Worm (Caenorhabditis elegans) whole organism, L1 larva: Measurements from ENCODE around the gene cyc-2.2.

ENCODE experiments used
- C04F5.9 ChIP-seq: sonication (generic microtip); optimal IDR thresholded peaks from 2 replicates; lab custom pipeline; 2016; ENCODE audit warnings: missing genetic modification characterization, missing compliant biosample characterization
- C16A3.4 ChIP-seq: fragments of 150-350 bp; optimal IDR thresholded peaks from 2 replicates; lab custom pipeline; 2014; ENCODE audit warnings: missing biosample characterization, missing genetic modification characterization
- C34B4.2 ChIP-seq: sonication (generic microtip); optimal IDR thresholded peaks from 2 replicates; lab custom pipeline; 2017; ENCODE audit warnings: mild to moderate bottlenecking, missing genetic modification characterization, missing compliant biosample characterization
- alr-1 ChIP-seq: fragments of 200-800 bp; sonication (Bioruptor generic); optimal IDR thresholded peaks from 2 replicates; lab custom pipeline; 2018; ENCODE audit warnings: borderline replicate concordance, mild to moderate bottlenecking, missing genetic modification characterization, missing compliant biosample characterization
- aly-2 ChIP-seq: fragments of 150-350 bp; optimal IDR thresholded peaks from 2 replicates; lab custom pipeline; 2014; ENCODE audit warnings: missing biosample characterization, missing genetic modification characterization
- ama-1 ChIP-seq: fragments of 150-350 bp; optimal IDR thresholded peaks from 2 replicates; lab custom pipeline; 2014
- ceh-8 ChIP-seq: fragments of 200-800 bp; sonication (Bioruptor generic); optimal IDR thresholded peaks from 2 replicates; lab custom pipeline; 2018; ENCODE audit warnings: mild to moderate bottlenecking, missing genetic modification characterization, moderate library complexity, missing compliant biosample characterization
- ceh-88 ChIP-seq: fragments of 200-800 bp; sonication (Bioruptor generic); IDR thresholded peaks from 2 replicates; pipeline ENCODE4 v1.3.6; 2022; ENCODE audit warnings: missing genetic modification characterization, missing compliant biosample characterization
- ceh-90 ChIP-seq: sonication (generic microtip); optimal IDR thresholded peaks from 2 replicates; lab custom pipeline; 2016; ENCODE audit warnings: missing genetic modification characterization, missing compliant biosample characterization
- ces-1 ChIP-seq: fragments of 150-350 bp; optimal IDR thresholded peaks from 2 replicates; lab custom pipeline; 2014; ENCODE audit warnings: missing biosample characterization, missing genetic modification reagents, missing genetic modification characterization
- dsc-1 ChIP-seq: sonication (generic microtip); optimal IDR thresholded peaks from 2 replicates; lab custom pipeline; 2016; ENCODE audit warnings: mild to moderate bottlenecking, missing genetic modification characterization, missing compliant biosample characterization
- efl-1 ChIP-seq, 4 experiments: fragments of 150-350 bp; optimal IDR thresholded peaks in 3 of 4; peaks in 1 of 4; 1 replicate in 1 of 4; 2 replicates in 3 of 4; lab custom pipeline; 2014; ENCODE audit warnings: missing biosample characterization in 2 of 4, missing genetic modification characterization in 2 of 4, missing genetic modification reagents in 2 of 4
- egl-13 ChIP-seq: sonication (generic microtip); optimal IDR thresholded peaks from 2 replicates; lab custom pipeline; 2016; ENCODE audit warnings: missing genotype, missing genetic modification reagents, missing genetic modification characterization, missing compliant biosample characterization
- elt-2 ChIP-seq: sonication (generic microtip); optimal IDR thresholded peaks from 2 replicates; lab custom pipeline; 2016; ENCODE audit warnings: missing genetic modification characterization, mild to moderate bottlenecking, inconsistent platforms, missing compliant biosample characterization, missing genetic modification reagents
- elt-3 ChIP-seq, 6 experiments: fragments of 150-350 bp in 1 of 6; sonication (generic microtip); optimal IDR thresholded peaks; 2 replicates each; lab custom pipeline; 2017 to 2018; ENCODE audit warnings: missing biosample characterization in 6 of 6, missing genetic modification characterization in 6 of 6, inconsistent platforms in 1 of 6
- ets-5 ChIP-seq: fragments of 200-800 bp; sonication (Bioruptor generic); IDR thresholded peaks from 2 replicates; pipeline ENCODE4 v1.3.6; 2022; ENCODE audit warnings: missing genetic modification characterization, missing compliant biosample characterization
- fkh-10 ChIP-seq: sonication (generic microtip); optimal IDR thresholded peaks from 2 replicates; lab custom pipeline; 2017; ENCODE audit warnings: missing biosample characterization, missing genetic modification reagents, missing genetic modification characterization
- fkh-4 ChIP-seq: sonication (generic microtip); optimal IDR thresholded peaks from 2 replicates; lab custom pipeline; 2016; ENCODE audit warnings: missing compliant biosample characterization, missing genetic modification characterization, borderline replicate concordance
- fkh-8 ChIP-seq: sonication (generic microtip); optimal IDR thresholded peaks from 2 replicates; lab custom pipeline; 2016; ENCODE audit warnings: mild to moderate bottlenecking, missing genetic modification characterization, missing compliant biosample characterization
- fos-1 ChIP-seq: fragments of 150-350 bp; optimal IDR thresholded peaks from 2 replicates; lab custom pipeline; 2014; ENCODE audit warnings: missing biosample characterization, missing genetic modification characterization
- hlh-17 ChIP-seq: fragments of 200-800 bp; sonication (Bioruptor generic); optimal IDR thresholded peaks from 2 replicates; lab custom pipeline; 2018; ENCODE audit warnings: missing genetic modification characterization, mild to moderate bottlenecking, missing compliant biosample characterization, moderate library complexity, borderline replicate concordance
- hlh-4 ChIP-seq: sonication (generic microtip); optimal IDR thresholded peaks from 2 replicates; lab custom pipeline; 2016; ENCODE audit warnings: mild to moderate bottlenecking, missing genetic modification characterization, missing compliant biosample characterization
- isw-1 ChIP-seq: fragments of 200-800 bp; sonication (Bioruptor generic); IDR thresholded peaks from 2 replicates; pipeline ENCODE4 v1.3.6; 2022; ENCODE audit warnings: missing genetic modification characterization, missing compliant biosample characterization
- lin-13 ChIP-seq: fragments of 150-350 bp; optimal IDR thresholded peaks from 2 replicates; lab custom pipeline; 2014; ENCODE audit warnings: missing biosample characterization, missing genetic modification reagents, missing genetic modification characterization
- lin-35 ChIP-seq, 2 experiments: fragments of 150-350 bp; optimal IDR thresholded peaks; 2 replicates each; lab custom pipeline; 2014; ENCODE audit warnings: missing biosample characterization in 2 of 2, missing genetic modification characterization in 2 of 2, missing genetic modification reagents in 2 of 2
- lin-39 ChIP-seq: fragments of 150-350 bp; optimal IDR thresholded peaks from 2 replicates; lab custom pipeline; 2014; ENCODE audit warnings: missing biosample characterization, missing genetic modification reagents, missing genetic modification characterization
- lsy-2 ChIP-seq, 2 experiments: fragments of 150-350 bp; optimal IDR thresholded peaks; 2 replicates each; lab custom pipeline; 2014; ENCODE audit warnings: missing biosample characterization in 2 of 2, missing genetic modification characterization in 2 of 2
- mab-9 ChIP-seq: fragments of 200-800 bp; sonication (Bioruptor generic); IDR thresholded peaks from 2 replicates; pipeline ENCODE4 v1.3.6; 2022; ENCODE audit warnings: missing genetic modification reagents, missing genetic modification characterization, missing compliant biosample characterization
- mef-2 ChIP-seq: fragments of 150-350 bp; optimal IDR thresholded peaks from 2 replicates; lab custom pipeline; 2014; ENCODE audit warnings: missing biosample characterization, missing genetic modification characterization
- nhr-11 ChIP-seq: fragments of 150-350 bp; optimal IDR thresholded peaks from 2 replicates; lab custom pipeline; 2014; ENCODE audit warnings: missing biosample characterization, missing genetic modification characterization
- nhr-20 ChIP-seq: sonication (generic microtip); optimal IDR thresholded peaks from 2 replicates; lab custom pipeline; 2016; ENCODE audit warnings: mild to moderate bottlenecking, missing genetic modification characterization, missing compliant biosample characterization
- nhr-28 ChIP-seq: fragments of 150-350 bp; optimal IDR thresholded peaks from 2 replicates; lab custom pipeline; 2014; ENCODE audit warnings: missing biosample characterization, missing genetic modification characterization
- nhr-47 ChIP-seq: sonication (generic microtip); optimal IDR thresholded peaks from 2 replicates; lab custom pipeline; 2016; ENCODE audit warnings: mild to moderate bottlenecking, missing genetic modification characterization, moderate library complexity, missing compliant biosample characterization
- nhr-71 ChIP-seq: sonication (generic microtip); optimal IDR thresholded peaks from 2 replicates; lab custom pipeline; 2016; ENCODE audit warnings: mild to moderate bottlenecking, missing genetic modification characterization, moderate library complexity, missing compliant biosample characterization
- nhr-76 ChIP-seq: sonication (generic microtip); optimal IDR thresholded peaks from 2 replicates; lab custom pipeline; 2017; ENCODE audit warnings: missing biosample characterization, missing genetic modification characterization
- nhr-84 ChIP-seq: sonication (generic microtip); optimal IDR thresholded peaks from 2 replicates; lab custom pipeline; 2017; ENCODE audit warnings: missing biosample characterization, missing genetic modification characterization
- nhr-85 ChIP-seq: sonication (generic microtip); peaks from one replicate; lab custom pipeline; 2016; ENCODE audit warnings: missing genetic modification characterization, inconsistent platforms, missing compliant biosample characterization
- nhr-90 ChIP-seq: sonication (generic microtip); optimal IDR thresholded peaks from 2 replicates; lab custom pipeline; 2016; ENCODE audit warnings: mild to moderate bottlenecking, missing genetic modification characterization, missing compliant biosample characterization; ENCODE audit not compliant: poor library complexity
- pag-3 ChIP-seq: sonication (generic microtip); optimal IDR thresholded peaks from 2 replicates; lab custom pipeline; 2017; ENCODE audit warnings: missing genetic modification characterization, mild to moderate bottlenecking, missing compliant biosample characterization, antibody characterized with exemption, borderline replicate concordance; ENCODE audit not compliant: insufficient read depth
- skn-1 ChIP-seq: fragments of 150-350 bp; optimal IDR thresholded peaks from 2 replicates; lab custom pipeline; 2014; ENCODE audit warnings: missing biosample characterization, missing genetic modification characterization
- snpc-4 ChIP-seq: fragments of 150-350 bp; optimal IDR thresholded peaks from 2 replicates; lab custom pipeline; 2014; ENCODE audit warnings: missing biosample characterization, missing genetic modification characterization
- snu-23 ChIP-seq: sonication (generic microtip); optimal IDR thresholded peaks from 2 replicates; lab custom pipeline; 2016; ENCODE audit warnings: missing genetic modification characterization, missing compliant biosample characterization
- sox-4 ChIP-seq: sonication (generic microtip); optimal IDR thresholded peaks from 2 replicates; lab custom pipeline; 2016; ENCODE audit warnings: missing genetic modification characterization, missing compliant biosample characterization
- sup-37 ChIP-seq: fragments of 200-800 bp; sonication (Bioruptor generic); optimal IDR thresholded peaks from 2 replicates; lab custom pipeline; 2018; ENCODE audit warnings: mild to moderate bottlenecking, missing genetic modification characterization, missing compliant biosample characterization
- unc-62 ChIP-seq: fragments of 150-350 bp; optimal IDR thresholded peaks from 2 replicates; lab custom pipeline; 2014; ENCODE audit warnings: missing biosample characterization, missing genetic modification reagents, missing genetic modification characterization
- unc-86 ChIP-seq: sonication (generic microtip); optimal IDR thresholded peaks from 2 replicates; lab custom pipeline; 2016; ENCODE audit warnings: missing genetic modification characterization, missing compliant biosample characterization
- unc-98 ChIP-seq: fragments of 200-800 bp; sonication (Bioruptor generic); IDR thresholded peaks from 2 replicates; pipeline ENCODE4 v1.3.6; 2022; ENCODE audit warnings: missing genetic modification characterization, missing compliant biosample characterization
- vab-15 ChIP-seq: sonication (generic microtip); optimal IDR thresholded peaks from 2 replicates; lab custom pipeline; 2017; ENCODE audit warnings: missing genotype, mild to moderate bottlenecking, missing genetic modification characterization, missing compliant biosample characterization
- xbp-1 ChIP-seq: sonication (generic microtip); optimal IDR thresholded peaks from 2 replicates; lab custom pipeline; 2016; ENCODE audit warnings: missing genetic modification characterization, missing compliant biosample characterization
- zag-1 ChIP-seq: fragments of 150-350 bp; optimal IDR thresholded peaks from 2 replicates; lab custom pipeline; 2014; ENCODE audit warnings: missing biosample characterization, missing genetic modification characterization
- zip-4 ChIP-seq: fragments of 200-800 bp; sonication (Bioruptor generic); optimal IDR thresholded peaks from 2 replicates; lab custom pipeline; 2018; ENCODE audit warnings: mild to moderate bottlenecking, missing genetic modification characterization, moderate library complexity, missing compliant biosample characterization
- ztf-11 ChIP-seq, 2 experiments: sonication (generic microtip); optimal IDR thresholded peaks; 2 replicates each; lab custom pipeline; 2016 to 2017; ENCODE audit warnings: missing genetic modification characterization in 2 of 2, missing biosample characterization in 1 of 2, missing compliant biosample characterization in 1 of 2
- ztf-4 ChIP-seq: fragments of 150-350 bp; optimal IDR thresholded peaks from 2 replicates; lab custom pipeline; 2014; ENCODE audit warnings: missing biosample characterization, missing genetic modification characterization

cyc-2.2 gene

ce11 chrV:12637238-12637690 lies 25.2 kb upstream of the cyc-2.2 start, which contains the start of gene F56H9.2:
F56H9.2 (plus strand) TSS chrV:12637663.
- TF ChIP-seq mef-2 (tag; lab: Kevin White, UChicago) (peak; percentile 26), dsc-1 (peak; percentile 82), nhr-90 (tag; lab: Kevin White, UChicago) (peak; percentile 81), ets-5 (GFP tag; lab: Robert Waterston, UW) (no peak), hlh-17 (GFP tag; lab: Kevin White, UChicago) (no peak), nhr-28 (no peak), aly-2 (tag; lab: Kevin White, UChicago) (no peak), sox-4 (tag; lab: Kevin White, UChicago) (no peak), nhr-47 (peak; percentile 70), xbp-1 (tag; lab: Kevin White, UChicago) (peak; percentile 61), ces-1 (no peak), C16A3.4 (tag; lab: Kevin White, UChicago) (peak; percentile 41), nhr-20 (tag; lab: Kevin White, UChicago) (peak; percentile 98), C04F5.9 (tag; lab: Kevin White, UChicago) (no peak), elt-3 (tag; optimal IDR thresholded peaks at IDR 0.05; lab: Kevin White, UChicago) (peak in 3 of 6 experiments; percentile 68 to 92 (median 70)), vab-15 (tag; lab: Kevin White, UChicago) (no peak), ztf-4 (tag; lab: Kevin White, UChicago) (peak; percentile 4), unc-86 (peak; percentile 46), C34B4.2 (tag; lab: Kevin White, UChicago) (no peak), zag-1 (tag; lab: Kevin White, UChicago) (no peak), unc-62 (no peak), alr-1 (tag; lab: Kevin White, UChicago) (no peak), mab-9 (GFP tag; lab: Robert Waterston, UW) (no peak), lsy-2 (tag; optimal IDR thresholded peaks at IDR 0.05; lab: Kevin White, UChicago) (peak; percentile 53 to 77), nhr-11 (tag; lab: Kevin White, UChicago) (no peak), ztf-11 (tag; optimal IDR thresholded peaks at IDR 0.05; lab: Kevin White, UChicago) (peak in 1 of 2 experiments; percentile 27), ceh-90 (no peak), nhr-84 (tag; lab: Kevin White, UChicago) (no peak), lin-35 (GFP tag; optimal IDR thresholded peaks at IDR 0.05; lab: Kevin White, UChicago) (peak; percentile 43 to 83), isw-1 (GFP tag; lab: Robert Waterston, UW) (0 out of 2 replicates have a peak, but pooled peaks have one; percentile 2), snu-23 (GFP tag; lab: Kevin White, UChicago) (no peak), ceh-8 (GFP tag; lab: Kevin White, UChicago) (no peak), ama-1 (lab: Kevin White, UChicago) (peak; percentile 36), snpc-4 (tag; lab: Kevin White, UChicago) (no peak), ceh-88 (no peak), skn-1 (peak; percentile 65), fos-1 (tag; lab: Kevin White, UChicago) (peak; percentile 13), fkh-4 (no peak), nhr-71 (tag; lab: Kevin White, UChicago) (peak; percentile 95), fkh-8 (tag; lab: Kevin White, UChicago) (no peak), elt-2 (tag; lab: Kevin White, UChicago) (peak; percentile 89), zip-4 (GFP tag; lab: Kevin White, UChicago) (no peak), pag-3 (tag; lab: Kevin White, UChicago) (no peak), nhr-85 (tag; lab: Kevin White, UChicago) (peak; percentile 98), lin-13 (GFP tag; lab: Kevin White, UChicago) (peak; percentile 8), fkh-10 (GFP tag; lab: Kevin White, UChicago) (no peak), nhr-76 (tag; lab: Kevin White, UChicago) (no peak), lin-39 (tag; lab: Kevin White, UChicago) (peak; percentile 10), hlh-4 (no peak), efl-1 (optimal IDR thresholded peaks at IDR 0.05; lab: Kevin White, UChicago) (peak; percentile 44 to 46), efl-1 (GFP tag; optimal IDR thresholded peaks at IDR 0.05 in 1 of 2; lab: Kevin White, UChicago) (peak; percentile 14 to 92), egl-13 (tag; lab: Kevin White, UChicago) (no peak), unc-98 (GFP tag; lab: Robert Waterston, UW) (no peak), sup-37 (peak; percentile 24)
